Worm (Caenorhabditis elegans) whole organism, midembryonic: ENCODE measurements around the gene rps-1.

Source experiments
- T22C8.4 ChIP-seq: fragments of 200-800 bp; sonication (Bioruptor generic); IDR thresholded peaks from 2 replicates; pipeline ENCODE4 v1.3.6; 2022; ENCODE audit warnings: missing genetic modification characterization, missing compliant biosample characterization
- cog-1 ChIP-seq: sonication (generic microtip); optimal IDR thresholded peaks from 2 replicates; lab custom pipeline; 2016; ENCODE audit warnings: missing genetic modification characterization, missing compliant biosample characterization
- flt-1 ChIP-seq: fragments of 200-800 bp; sonication (Bioruptor generic); IDR thresholded peaks from 2 replicates; pipeline ENCODE4 v1.3.6; 2022; ENCODE audit warnings: missing genetic modification characterization, missing compliant biosample characterization
- klf-2 ChIP-seq: fragments of 200-800 bp; sonication (Bioruptor generic); conservative IDR thresholded peaks from 2 replicates; pipeline ENCODE4 v1.3.6; 2022; ENCODE audit warnings: missing genetic modification reagents, missing genetic modification characterization, missing compliant biosample characterization
- med-1 ChIP-seq: sonication (generic microtip); optimal IDR thresholded peaks from 2 replicates; lab custom pipeline; 2017; ENCODE audit warnings: missing genetic modification characterization, mild to moderate bottlenecking, missing compliant biosample characterization, antibody characterized with exemption, missing genetic modification reagents; ENCODE audit not compliant: insufficient read depth
- ref-1 ChIP-seq: fragments of 200-800 bp; sonication (Bioruptor generic); conservative IDR thresholded peaks from 2 replicates; pipeline ENCODE4 v1.3.6; 2022; ENCODE audit warnings: missing genetic modification reagents, missing genetic modification characterization, missing compliant biosample characterization
- tab-1 ChIP-seq: fragments of 200-800 bp; sonication (Bioruptor generic); IDR thresholded peaks from 2 replicates; pipeline ENCODE4 v1.3.6; 2022; ENCODE audit warnings: missing genetic modification characterization, missing compliant biosample characterization
- ztf-23 ChIP-seq: fragments of 200-800 bp; sonication (Bioruptor generic); IDR thresholded peaks from 2 replicates; pipeline ENCODE4 v1.3.6; 2022; ENCODE audit warnings: missing genetic modification reagents, missing genetic modification characterization, missing compliant biosample characterization
- ztf-29 ChIP-seq: fragments of 200-800 bp; sonication (Bioruptor generic); IDR thresholded peaks from 2 replicates; pipeline ENCODE4 v1.3.6; 2022; ENCODE audit warnings: missing genetic modification reagents, missing genetic modification characterization, missing compliant biosample characterization

Gene rps-1

ce11 chrIII:4481787-4482186 is 6.1 kb downstream of the rps-1 start:
- no peak for TF ChIP-seq flt-1 (GFP tag; lab: Robert Waterston, UW)
- TF ChIP-seq T22C8.4, result no peak
- no peak for TF ChIP-seq tab-1 (GFP tag; lab: Robert Waterston, UW)
- no peak for TF ChIP-seq med-1 (GFP tag; lab: Kevin White, UChicago)
- TF ChIP-seq klf-2 (GFP tag; lab: Robert Waterston, UW), result no peak
- TF ChIP-seq ztf-29, result no peak
- TF ChIP-seq cog-1 (tag; lab: Kevin White, UChicago), result no peak
- TF ChIP-seq ref-1 (GFP tag; lab: Robert Waterston, UW), result no peak
- no peak for TF ChIP-seq ztf-23 (GFP tag; lab: Robert Waterston, UW)

- no peak for TF ChIP-seq ref-1 (GFP tag; lab: Robert Waterston, UW)
- TF ChIP-seq klf-2 (GFP tag; lab: Robert Waterston, UW), result no peak
- TF ChIP-seq ztf-29, result no peak
- TF ChIP-seq T22C8.4, result no peak
- no peak for TF ChIP-seq cog-1 (tag; lab: Kevin White, UChicago)
- no peak for TF ChIP-seq med-1 (GFP tag; lab: Kevin White, UChicago)
- no peak for TF ChIP-seq tab-1 (GFP tag; lab: Robert Waterston, UW)
- TF ChIP-seq ztf-23 (GFP tag; lab: Robert Waterston, UW), result no peak
- TF ChIP-seq flt-1 (GFP tag; lab: Robert Waterston, UW), result no peak
Measured at ce11 chrIII:4482986-4483385, 7.3 kb downstream of the rps-1 start.

- peak; percentile 31; the same call in 1 of the 2 replicates for TF ChIP-seq flt-1 (GFP tag; lab: Robert Waterston, UW)
Measured at ce11 chrIII:4484373-4484772, 8.7 kb downstream of the rps-1 start.

ce11 chrIII:4487271-4487670 is 11.6 kb downstream of the rps-1 start:
- TF ChIP-seq cog-1 (tag; lab: Kevin White, UChicago) (no peak), ztf-29 (no peak), T22C8.4 (no peak), flt-1 (GFP tag; lab: Robert Waterston, UW) (no peak), ref-1 (GFP tag; lab: Robert Waterston, UW) (no peak), ztf-23 (GFP tag; lab: Robert Waterston, UW) (no peak), klf-2 (GFP tag; lab: Robert Waterston, UW) (no peak), med-1 (GFP tag; lab: Kevin White, UChicago) (no peak), tab-1 (GFP tag; lab: Robert Waterston, UW) (no peak)

ce11 chrIII:4488892-4489409 is 13.2 kb downstream of the rps-1 start, which contains the start of gene cpg-1:
TSS of gene cpg-1 (plus strand) at chrIII:4489359.
- TF ChIP-seq med-1 (GFP tag; lab: Kevin White, UChicago), result no peak
- TF ChIP-seq T22C8.4, result no peak
- no peak for TF ChIP-seq tab-1 (GFP tag; lab: Robert Waterston, UW)
- no peak for TF ChIP-seq klf-2 (GFP tag; lab: Robert Waterston, UW)
- TF ChIP-seq ztf-29, result no peak
- TF ChIP-seq flt-1 (GFP tag; lab: Robert Waterston, UW), result no peak
- TF ChIP-seq cog-1 (tag; lab: Kevin White, UChicago), result no peak
- no peak for TF ChIP-seq ref-1 (GFP tag; lab: Robert Waterston, UW)
- no peak for TF ChIP-seq ztf-23 (GFP tag; lab: Robert Waterston, UW)

- TF ChIP-seq ztf-23 (GFP tag; lab: Robert Waterston, UW), result no peak
- TF ChIP-seq tab-1 (GFP tag; lab: Robert Waterston, UW), result no peak
- no peak for TF ChIP-seq ref-1 (GFP tag; lab: Robert Waterston, UW)
- TF ChIP-seq cog-1 (tag; lab: Kevin White, UChicago), result no peak
- no peak for TF ChIP-seq T22C8.4
- no peak for TF ChIP-seq ztf-29
- TF ChIP-seq flt-1 (GFP tag; lab: Robert Waterston, UW), result no peak
- TF ChIP-seq med-1 (GFP tag; lab: Kevin White, UChicago), result no peak
- TF ChIP-seq klf-2 (GFP tag; lab: Robert Waterston, UW), result no peak
Measured at ce11 chrIII:4491164-4492144, 15.7 kb downstream of the rps-1 start.

ce11 chrIII:4493008-4493777 is 17.5 kb downstream of the rps-1 start:
- TF ChIP-seq ztf-29 (no peak), med-1 (GFP tag; lab: Kevin White, UChicago) (no peak), flt-1 (GFP tag; lab: Robert Waterston, UW) (no peak), klf-2 (GFP tag; lab: Robert Waterston, UW) (no peak), T22C8.4 (no peak), ztf-23 (GFP tag; lab: Robert Waterston, UW) (no peak), cog-1 (tag; lab: Kevin White, UChicago) (no peak), ref-1 (GFP tag; lab: Robert Waterston, UW) (no peak), tab-1 (GFP tag; lab: Robert Waterston, UW) (no peak)

ce11 chrIII:4494541-4495010 is 18.9 kb downstream of the rps-1 start:
- TF ChIP-seq T22C8.4 (no peak), cog-1 (tag; lab: Kevin White, UChicago) (no peak)
